Fruit fly (Drosophila melanogaster): ENCODE measurements around the gene CG15353.

- TF ChIP-seq CG34367 (tag; optimal IDR thresholded peaks at IDR 0.05), result no peak
- TF ChIP-seq EcR (GFP tag; optimal IDR thresholded peaks at IDR 0.05), result peak; percentile 99
Observed at dm6 chr2L:1981726-1982367, 25.1 kb downstream of the CG15353 start, which contains the start of gene CG7289.
